Worm (Caenorhabditis elegans): ENCODE results near the gene C45G9.10.
A peak's percentile ranks its signal among the peaks of the same experiment; 100 is the strongest.

- TF ChIP-seq med-1 (GFP tag; optimal IDR thresholded peaks at IDR 0.05; ENCODE audit: insufficient read depth) (peak; percentile 29), T22C8.4 (GFP tag; IDR thresholded peaks at IDR 0.05) (peak; percentile 85)
Measured at ce11 chrIII:5031375-5031836, 30.3 kb downstream of the C45G9.10 start.

All from whole organism, midembryonic.